Worm (Caenorhabditis elegans) whole organism, L4 larva: Measurements from ENCODE around the gene F55C12.4.
"Not testable (repeated sequence)": the region's sequence is repeated elsewhere in the genome, so short reads cannot be mapped to it uniquely, and the experiment has no call there.

Source experiments
- F10B5.3 ChIP-seq: sonication (generic microtip); optimal IDR thresholded peaks from 2 replicates; lab custom pipeline; 2016; ENCODE audit warnings: mild to moderate bottlenecking, missing genetic modification characterization, missing compliant biosample characterization
- F37D6.2 ChIP-seq: sonication (generic microtip); optimal IDR thresholded peaks from 2 replicates; lab custom pipeline; 2016; ENCODE audit warnings: mild to moderate bottlenecking, missing genetic modification characterization, missing compliant biosample characterization
- R02D3.7 ChIP-seq: fragments of 150-350 bp; sonication (generic microtip); optimal IDR thresholded peaks from 3 replicates; lab custom pipeline; 2014; ENCODE audit warnings: missing biosample characterization, missing genetic modification characterization
- T26A8.4 ChIP-seq: fragments of 200-800 bp; sonication (Bioruptor generic); IDR thresholded peaks from 2 replicates; pipeline ENCODE4 v1.3.6; 2022; ENCODE audit warnings: missing genetic modification characterization, missing compliant biosample characterization
- aha-1 ChIP-seq: fragments of 150-350 bp; peaks from one replicate; lab custom pipeline; 2014; ENCODE audit warnings: missing biosample characterization, missing genetic modification characterization
- arid-1 ChIP-seq: fragments of 200-800 bp; sonication (Bioruptor generic); conservative IDR thresholded peaks from 2 replicates; pipeline ENCODE4 v1.3.6; 2022; ENCODE audit warnings: missing genetic modification reagents, missing genetic modification characterization, missing compliant biosample characterization
- ceh-20 ChIP-seq: fragments of 200-800 bp; sonication (Bioruptor generic); IDR thresholded peaks from 2 replicates; pipeline ENCODE4 v1.3.6; 2022; ENCODE audit warnings: missing genetic modification reagents, missing genetic modification characterization, missing compliant biosample characterization
- ceh-82 ChIP-seq: sonication (generic microtip); optimal IDR thresholded peaks from 2 replicates; lab custom pipeline; 2017; ENCODE audit warnings: missing biosample characterization, missing genetic modification characterization
- cey-2 ChIP-seq: sonication (generic microtip); optimal IDR thresholded peaks from 3 replicates; lab custom pipeline; 2017; ENCODE audit warnings: missing genetic modification characterization, mild to moderate bottlenecking, missing compliant biosample characterization, antibody characterized with exemption, borderline replicate concordance; ENCODE audit not compliant: insufficient read depth
- daf-12 ChIP-seq: fragments of 150-350 bp; optimal IDR thresholded peaks from 2 replicates; lab custom pipeline; 2014; ENCODE audit warnings: missing biosample characterization, missing genetic modification reagents, missing genetic modification characterization
- dmd-8 ChIP-seq: fragments of 200-800 bp; sonication (Bioruptor generic); IDR thresholded peaks from 2 replicates; pipeline ENCODE4 v1.3.6; 2022; ENCODE audit warnings: missing genetic modification characterization, missing compliant biosample characterization
- dmd-9 ChIP-seq: fragments of 200-800 bp; sonication (Bioruptor generic); IDR thresholded peaks from 2 replicates; pipeline ENCODE4 v1.3.6; 2022; ENCODE audit warnings: missing genetic modification reagents, missing genetic modification characterization, missing compliant biosample characterization
- duxl-1 ChIP-seq: sonication (generic microtip); optimal IDR thresholded peaks from 2 replicates; lab custom pipeline; 2016; ENCODE audit warnings: mild to moderate bottlenecking, missing genetic modification characterization, moderate library complexity, missing compliant biosample characterization; ENCODE audit not compliant: poor library complexity
- egl-43 ChIP-seq: fragments of 200-800 bp; sonication (Bioruptor generic); IDR thresholded peaks from 2 replicates; pipeline ENCODE4 v1.3.6; 2022; ENCODE audit warnings: missing genetic modification reagents, missing genetic modification characterization, missing compliant biosample characterization
- fkh-10 ChIP-seq: fragments of 150-350 bp; optimal IDR thresholded peaks from 2 replicates; lab custom pipeline; 2014; ENCODE audit warnings: missing biosample characterization, missing genetic modification reagents, missing genetic modification characterization
- hlh-11 ChIP-seq: fragments of 200-800 bp; sonication (Bioruptor generic); optimal IDR thresholded peaks from 2 replicates; lab custom pipeline; 2018; ENCODE audit warnings: mild to moderate bottlenecking, missing genetic modification characterization, missing compliant biosample characterization
- lin-13 ChIP-seq: fragments of 150-350 bp; optimal IDR thresholded peaks from 2 replicates; lab custom pipeline; 2014; ENCODE audit warnings: missing biosample characterization, missing genetic modification reagents, missing genetic modification characterization
- madf-5 ChIP-seq, 2 experiments: fragments of 200-800 bp; sonication (Bioruptor generic); IDR thresholded peaks; 2 replicates each; pipeline ENCODE4 v1.3.6; 2022; ENCODE audit warnings: missing compliant biosample characterization in 2 of 2, missing genetic modification characterization in 2 of 2
- madf-9 ChIP-seq: fragments of 200-800 bp; sonication (Bioruptor generic); conservative IDR thresholded peaks from 2 replicates; pipeline ENCODE4 v1.3.6; 2022; ENCODE audit warnings: missing genetic modification reagents, missing genetic modification characterization, missing compliant biosample characterization
- mxl-2 ChIP-seq: fragments of 200-800 bp; sonication (Bioruptor generic); conservative IDR thresholded peaks from 2 replicates; pipeline ENCODE4 v1.3.6; 2022; ENCODE audit warnings: missing genetic modification reagents, missing genetic modification characterization, missing compliant biosample characterization
- mxl-3 ChIP-seq: fragments of 200-800 bp; sonication (Bioruptor generic); optimal IDR thresholded peaks from 2 replicates; lab custom pipeline; 2018; ENCODE audit warnings: mild to moderate bottlenecking, missing genetic modification characterization, missing compliant biosample characterization
- nhr-10 ChIP-seq: fragments of 150-350 bp; optimal IDR thresholded peaks from 2 replicates; lab custom pipeline; 2014; ENCODE audit warnings: missing biosample characterization, missing genetic modification characterization
- nhr-42 ChIP-seq: fragments of 200-800 bp; sonication (Bioruptor generic); IDR thresholded peaks from 2 replicates; pipeline ENCODE4 v1.3.6; 2022; ENCODE audit warnings: missing genetic modification characterization, missing compliant biosample characterization
- nhr-76 ChIP-seq: fragments of 150-350 bp; optimal IDR thresholded peaks from 2 replicates; lab custom pipeline; 2014; ENCODE audit warnings: missing biosample characterization, missing genetic modification characterization
- php-3 ChIP-seq: fragments of 200-800 bp; sonication (Bioruptor generic); IDR thresholded peaks from 2 replicates; pipeline ENCODE4 v1.3.6; 2022; ENCODE audit warnings: missing genetic modification reagents, missing genetic modification characterization, missing compliant biosample characterization
- sdz-12 ChIP-seq: fragments of 200-800 bp; sonication (Bioruptor generic); optimal IDR thresholded peaks from 2 replicates; lab custom pipeline; 2018; ENCODE audit warnings: mild to moderate bottlenecking, missing genetic modification characterization, missing compliant biosample characterization
- set-16 ChIP-seq: fragments of 200-800 bp; sonication (Bioruptor generic); IDR thresholded peaks from 2 replicates; pipeline ENCODE4 v1.3.6; 2022; ENCODE audit warnings: missing genetic modification reagents, missing genetic modification characterization, missing compliant biosample characterization
- snpc-1.2 ChIP-seq: fragments of 200-800 bp; sonication (Bioruptor generic); IDR thresholded peaks from 2 replicates; pipeline ENCODE4 v1.3.6; 2022; ENCODE audit warnings: missing genetic modification reagents, missing genetic modification characterization, missing compliant biosample characterization
- spr-3 ChIP-seq: fragments of 200-800 bp; sonication (Bioruptor generic); optimal IDR thresholded peaks from 2 replicates; lab custom pipeline; 2018; ENCODE audit warnings: mild to moderate bottlenecking, missing genetic modification characterization, missing compliant biosample characterization
- tag-97 ChIP-seq: fragments of 200-800 bp; sonication (Bioruptor generic); IDR thresholded peaks from 2 replicates; pipeline ENCODE4 v1.3.6; 2022; ENCODE audit warnings: missing genetic modification characterization, missing compliant biosample characterization
- unc-130 ChIP-seq: sonication (generic microtip); optimal IDR thresholded peaks from 2 replicates; lab custom pipeline; 2016; ENCODE audit warnings: missing genetic modification reagents, missing genetic modification characterization, missing compliant biosample characterization
- vab-7 ChIP-seq: fragments of 200-800 bp; sonication (Bioruptor generic); IDR thresholded peaks from 2 replicates; pipeline ENCODE4 v1.3.6; 2022; ENCODE audit warnings: missing genetic modification reagents, missing genetic modification characterization, missing compliant biosample characterization
- zag-1 ChIP-seq: fragments of 150-350 bp; optimal IDR thresholded peaks from 2 replicates; lab custom pipeline; 2014; ENCODE audit warnings: missing biosample characterization, missing genetic modification characterization
- zip-11 ChIP-seq: fragments of 200-800 bp; sonication (Bioruptor generic); IDR thresholded peaks from 2 replicates; pipeline ENCODE4 v1.3.6; 2022; ENCODE audit warnings: missing genetic modification characterization, missing compliant biosample characterization
- ztf-11 ChIP-seq: fragments of 150-350 bp; optimal IDR thresholded peaks from 2 replicates; lab custom pipeline; 2014; ENCODE audit warnings: missing biosample characterization, missing genetic modification characterization
- ztf-7 ChIP-seq: fragments of 150-350 bp; optimal IDR thresholded peaks from 2 replicates; lab custom pipeline; 2014; ENCODE audit warnings: missing biosample characterization, missing genetic modification characterization

Gene F55C12.4

ce11 chrII:5818298-5818697, 39.9 kb downstream of the F55C12.4 start, which contains the start of gene ZK1248.4:
Gene ZK1248.4, plus strand, starts transcription at chrII:5818598.
- TF ChIP-seq cey-2 (tag; lab: Kevin White, UChicago) (no peak), F10B5.3 (tag; lab: Kevin White, UChicago) (no peak), mxl-2 (GFP tag; lab: Robert Waterston, UW) (no peak), duxl-1 (tag; lab: Kevin White, UChicago) (no peak), dmd-8 (GFP tag; lab: Robert Waterston, UW) (no peak), nhr-10 (no peak), ztf-11 (tag; lab: Kevin White, UChicago) (no peak), sdz-12 (GFP tag; lab: Kevin White, UChicago) (no peak), dmd-9 (GFP tag; lab: Robert Waterston, UW) (no peak), ztf-7 (tag; lab: Kevin White, UChicago) (no peak), aha-1 (tag; lab: Kevin White, UChicago) (no peak), spr-3 (no peak), T26A8.4 (GFP tag; lab: Robert Waterston, UW) (no peak), nhr-76 (tag; lab: Kevin White, UChicago) (no peak), arid-1 (no peak), set-16 (GFP tag; lab: Robert Waterston, UW) (no peak), hlh-11 (tag; lab: Kevin White, UChicago) (no peak), vab-7 (GFP tag; lab: Robert Waterston, UW) (no peak), tag-97 (no peak)

- TF ChIP-seq F37D6.2 (no peak), mxl-3 (GFP tag; lab: Kevin White, UChicago) (no peak), daf-12 (no peak), lin-13 (GFP tag; lab: Kevin White, UChicago) (no peak), madf-5 (GFP tag; IDR thresholded peaks at IDR 0.05; lab: Robert Waterston, UW) (no peak), zip-11 (GFP tag; lab: Robert Waterston, UW) (no peak)
These were observed 41.9 kb downstream of the F55C12.4 start, which contains the start of gene ZK1248.20 for ce11 chrII:5816346-5816745. Gene ZK1248.20, plus strand, starts transcription at chrII:5816646.

ce11 chrII:5815382-5815781, 42.8 kb downstream of the F55C12.4 start, which contains the start of gene wago-5:
Gene wago-5, minus strand, starts transcription at chrII:5815482.
- TF ChIP-seq nhr-42; php-3 (GFP tag; lab: Robert Waterston, UW); egl-43 (GFP tag; lab: Robert Waterston, UW): not testable (repeated sequence)
- TF ChIP-seq, all 104 proteins: peak for 0; not testable (repeated sequence) for 104

ce11 chrII:5810230-5810629, 48.0 kb downstream of the F55C12.4 start, which contains the start of the genes msp-64 and ZK1248.5:
Gene msp-64, minus strand, starts transcription at chrII:5810330.
Gene ZK1248.5, plus strand, starts transcription at chrII:5810514.
- TF ChIP-seq ceh-20 (GFP tag; lab: Robert Waterston, UW), result no peak
- TF ChIP-seq fkh-10 (GFP tag; lab: Kevin White, UChicago), result no peak
- no peak for TF ChIP-seq unc-130 (GFP tag; lab: Kevin White, UChicago)
- no peak for TF ChIP-seq spr-3
- TF ChIP-seq ceh-82 (tag; lab: Kevin White, UChicago), result no peak
- no peak for TF ChIP-seq T26A8.4 (GFP tag; lab: Robert Waterston, UW)
- no peak for TF ChIP-seq nhr-76 (tag; lab: Kevin White, UChicago)
- no peak for TF ChIP-seq zag-1
- TF ChIP-seq hlh-11 (tag; lab: Kevin White, UChicago), result no peak
- no peak for TF ChIP-seq ztf-7 (tag; lab: Kevin White, UChicago)
- TF ChIP-seq snpc-1.2, result no peak
- no peak for TF ChIP-seq madf-9 (GFP tag; lab: Robert Waterston, UW)
- no peak for TF ChIP-seq R02D3.7 (tag; lab: Kevin White, UChicago)
